Worm (Caenorhabditis elegans) whole organism, early embryonic: Measurements from ENCODE around the gene hgap-2.

ENCODE experiments used
- B0310.2 ChIP-seq: sonication (generic microtip); optimal IDR thresholded peaks from 2 replicates; lab custom pipeline; 2016; ENCODE audit warnings: mild to moderate bottlenecking, missing genetic modification characterization, missing compliant biosample characterization
- F13C5.2 ChIP-seq: sonication (generic microtip); optimal IDR thresholded peaks from 2 replicates; lab custom pipeline; 2017; ENCODE audit warnings: mild to moderate bottlenecking, missing genetic modification characterization, inconsistent platforms, missing compliant biosample characterization
- aly-1 ChIP-seq: sonication (generic microtip); optimal IDR thresholded peaks from 2 replicates; lab custom pipeline; 2016; ENCODE audit warnings: missing genetic modification characterization, missing compliant biosample characterization
- ama-1 ChIP-seq: fragments of 150-350 bp; optimal IDR thresholded peaks from 2 replicates; lab custom pipeline; 2014
- ceh-36 ChIP-seq: sonication (generic microtip); optimal IDR thresholded peaks from 2 replicates; lab custom pipeline; 2016; ENCODE audit warnings: missing genetic modification characterization, inconsistent platforms, missing compliant biosample characterization
- hmbx-1 ChIP-seq: sonication (generic microtip); optimal IDR thresholded peaks from 2 replicates; lab custom pipeline; 2016; ENCODE audit warnings: mild to moderate bottlenecking, missing genetic modification characterization, missing compliant biosample characterization
- hnd-1 ChIP-seq: sonication (generic microtip); optimal IDR thresholded peaks from 2 replicates; lab custom pipeline; 2016; ENCODE audit warnings: missing genetic modification characterization, missing compliant biosample characterization
- scrt-1 ChIP-seq: fragments of 200-800 bp; sonication (Bioruptor generic); IDR thresholded peaks from 2 replicates; pipeline ENCODE4 v1.3.6; 2022; ENCODE audit warnings: missing genetic modification characterization, missing compliant biosample characterization
- tbx-11 ChIP-seq: fragments of 200-800 bp; sonication (Bioruptor generic); IDR thresholded peaks from 2 replicates; pipeline ENCODE4 v1.3.6; 2022; ENCODE audit warnings: missing genetic modification characterization, missing compliant biosample characterization
- tbx-37 ChIP-seq: fragments of 200-800 bp; sonication (Bioruptor generic); conservative IDR thresholded peaks from 2 replicates; pipeline ENCODE4 v1.3.6; 2022; ENCODE audit warnings: missing genetic modification reagents, missing genetic modification characterization, missing compliant biosample characterization
- tra-4 ChIP-seq: sonication (generic microtip); optimal IDR thresholded peaks from 2 replicates; lab custom pipeline; 2017; ENCODE audit warnings: missing genetic modification characterization, missing compliant biosample characterization

DNA sequence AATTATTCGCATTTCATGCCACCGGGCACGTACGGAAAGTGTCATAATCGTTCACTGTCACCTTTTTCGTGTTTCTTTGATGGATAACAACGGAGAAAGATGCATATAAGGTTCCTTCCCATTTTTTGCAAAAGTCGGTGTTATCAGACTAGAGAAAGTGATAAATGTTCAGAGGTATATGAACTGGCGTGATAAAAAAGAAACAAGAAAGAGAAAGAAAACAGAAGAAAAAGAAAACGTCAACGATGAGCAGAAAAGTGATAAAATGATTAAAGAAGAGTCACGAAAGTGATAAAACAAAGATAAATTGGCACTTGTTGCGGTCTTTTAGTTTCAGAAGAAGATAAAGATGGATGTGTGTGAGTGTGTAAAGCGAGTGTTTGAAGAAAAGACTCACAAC lies 45.6 kb upstream of the hgap-2 start:
- TF ChIP-seq B0310.2 (tag; lab: Kevin White, UChicago) (no peak), ama-1 (no peak), hnd-1 (tag; lab: Kevin White, UChicago) (no peak), F13C5.2 (tag; lab: Kevin White, UChicago) (no peak), hmbx-1 (tag; lab: Kevin White, UChicago) (no peak), tra-4 (tag; lab: Kevin White, UChicago) (no peak), ceh-36 (tag; lab: Kevin White, UChicago) (no peak), scrt-1 (GFP tag; lab: Robert Waterston, UW) (no peak), tbx-37 (no peak), aly-1 (tag; lab: Kevin White, UChicago) (no peak), tbx-11 (GFP tag; lab: Robert Waterston, UW) (no peak)
